Worm (Caenorhabditis elegans) whole organism, L2 larva: ENCODE data around the gene chil-8.

Experiments used
- Y55F3AM.14 ChIP-seq: fragments of 200-800 bp; sonication (Bioruptor generic); optimal IDR thresholded peaks from 2 replicates; lab custom pipeline; 2018; ENCODE audit warnings: mild to moderate bottlenecking, missing genetic modification characterization, missing compliant biosample characterization
- ZK546.5 ChIP-seq: sonication (generic microtip); optimal IDR thresholded peaks from 2 replicates; lab custom pipeline; 2017; ENCODE audit warnings: missing biosample characterization, missing genetic modification characterization
- egl-27 ChIP-seq: sonication (generic microtip); optimal IDR thresholded peaks from 3 replicates; lab custom pipeline; 2017; ENCODE audit warnings: missing biosample characterization, missing genetic modification reagents, missing genetic modification characterization
- lin-39 ChIP-seq: fragments of 150-350 bp; optimal IDR thresholded peaks from 2 replicates; lab custom pipeline; 2014; ENCODE audit warnings: missing biosample characterization, missing genetic modification reagents, missing genetic modification characterization
- lsy-2 ChIP-seq, 2 experiments: fragments of 150-350 bp in 1 of 2; sonication (generic microtip) in 1 of 2; optimal IDR thresholded peaks; 2 replicates each; lab custom pipeline; 2014 to 2017; ENCODE audit warnings: missing biosample characterization in 2 of 2, missing genetic modification characterization in 2 of 2
- mab-5 ChIP-seq: fragments of 150-350 bp; optimal IDR thresholded peaks from 2 replicates; lab custom pipeline; 2014; ENCODE audit warnings: missing biosample characterization, missing genetic modification characterization
- mdl-1 ChIP-seq, 2 experiments: fragments of 150-350 bp in 1 of 2; sonication (generic microtip) in 1 of 2; optimal IDR thresholded peaks; 2 replicates each; lab custom pipeline; 2017; ENCODE audit warnings: missing biosample characterization in 2 of 2, missing genetic modification characterization in 2 of 2
- nhr-77 ChIP-seq: fragments of 150-350 bp; optimal IDR thresholded peaks from 2 replicates; lab custom pipeline; 2014; ENCODE audit warnings: missing biosample characterization, missing genetic modification characterization
- skn-1 ChIP-seq: sonication (generic microtip); optimal IDR thresholded peaks from 2 replicates; lab custom pipeline; 2017; ENCODE audit warnings: missing biosample characterization, missing genetic modification characterization
- snpc-4 ChIP-seq: fragments of 150-350 bp; optimal IDR thresholded peaks from 2 replicates; lab custom pipeline; 2014; ENCODE audit warnings: missing biosample characterization, missing genetic modification characterization
- unc-62 ChIP-seq: fragments of 150-350 bp; optimal IDR thresholded peaks from 2 replicates; lab custom pipeline; 2014; ENCODE audit warnings: missing biosample characterization, missing genetic modification reagents, missing genetic modification characterization
- zag-1 ChIP-seq: fragments of 150-350 bp; optimal IDR thresholded peaks from 2 replicates; lab custom pipeline; 2014; ENCODE audit warnings: missing biosample characterization, missing genetic modification characterization

ce11 chrII:9891031-9891689 lies 18.3 kb upstream of the chil-8 start, which contains the start of gene vgln-1:
- TF ChIP-seq nhr-77 (tag; lab: Kevin White, UChicago) (no peak), unc-62 (GFP tag; lab: Kevin White, UChicago) (no peak), mdl-1 (tag; optimal IDR thresholded peaks at IDR 0.05; lab: Kevin White, UChicago) (no peak), lsy-2 (tag; optimal IDR thresholded peaks at IDR 0.05; lab: Kevin White, UChicago) (peak in 1 of 2 experiments; percentile 26), snpc-4 (tag; lab: Kevin White, UChicago) (no peak), ZK546.5 (tag; lab: Kevin White, UChicago) (no peak), skn-1 (no peak), mab-5 (tag; lab: Kevin White, UChicago) (no peak), lin-39 (tag; lab: Kevin White, UChicago) (no peak), zag-1 (tag; lab: Kevin White, UChicago) (no peak), egl-27 (tag; lab: Kevin White, UChicago) (no peak), Y55F3AM.14 (no peak)
